Fruit fly (Drosophila melanogaster): Measurements from ENCODE around the gene mtSSB.

DNA sequence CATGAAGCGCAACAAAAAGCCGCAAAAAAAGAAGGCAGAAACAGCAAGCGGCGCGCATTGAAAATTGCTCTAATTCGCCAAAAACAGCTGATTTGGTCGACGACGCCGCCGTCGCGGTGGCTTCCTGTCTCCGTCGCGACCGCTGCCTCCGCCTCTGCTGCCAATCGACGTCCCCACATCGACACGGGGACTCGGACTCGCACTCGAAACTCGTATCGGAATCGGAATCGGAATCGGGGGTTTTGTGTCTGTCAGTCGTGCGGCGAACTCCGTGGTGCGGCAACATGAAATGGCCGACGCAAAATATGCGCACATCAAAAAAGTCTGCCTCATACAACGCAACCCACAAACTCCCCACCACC, 46.9 kb upstream of the mtSSB start:
- TF ChIP-seq CG17806 (tag; optimal IDR thresholded peaks at IDR 0.05) (no peak), CG9948 (tag; optimal IDR thresholded peaks at IDR 0.05) (no peak), CG12605 (GFP tag; IDR thresholded peaks at IDR 0.05) (no peak)

Data from whole organism, pupa.